Fruit fly (Drosophila melanogaster) whole organism: ENCODE results near the gene CG34150.

ENCODE experiments used
- CG8478 ChIP-seq: fragments of >200 bp; optimal IDR thresholded peaks from 2 replicates; lab custom pipeline; 2018; ENCODE audit warnings: inconsistent platforms
- Dll ChIP-seq: fragments of >200 bp; optimal IDR thresholded peaks from 2 replicates; lab custom pipeline; 2017
- EcR ChIP-seq, 2 experiments: fragments of >200 bp; optimal IDR thresholded peaks; 2 replicates each; lab custom pipeline; 2017; ENCODE audit warnings: missing biosample characterization in 2 of 2, missing genetic modification characterization in 2 of 2, missing genetic modification reagents in 2 of 2
- pan ChIP-seq: fragments of >200 bp; optimal IDR thresholded peaks from 2 replicates; lab custom pipeline; 2017
- psq ChIP-seq: fragments of >200 bp; optimal IDR thresholded peaks from 2 replicates; lab custom pipeline; 2017
- usp ChIP-seq: fragments of >200 bp; optimal IDR thresholded peaks from 2 replicates; lab custom pipeline; 2017; ENCODE audit warnings: missing biosample characterization, missing genetic modification characterization, mixed read lengths

The CG34150 gene

DNA sequence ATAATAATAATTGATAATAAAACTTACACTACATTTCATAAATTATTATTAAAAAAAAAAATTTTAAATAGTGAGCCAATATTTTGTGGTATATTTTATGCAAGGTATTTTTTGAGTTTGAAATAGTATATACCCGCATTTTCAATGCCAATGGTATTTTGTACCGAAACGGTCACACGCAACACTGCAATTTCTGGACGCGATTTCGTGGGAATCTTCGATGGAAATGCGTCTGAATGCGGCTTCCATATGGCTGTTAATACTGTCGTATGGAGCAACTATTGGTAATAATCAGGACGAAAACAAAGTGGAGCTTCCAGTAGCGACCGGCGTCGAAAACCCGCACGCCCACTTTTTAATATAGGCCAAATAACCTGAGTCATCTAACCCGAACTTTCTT lies 37.4 kb downstream of the CG34150 start, which contains the start of gene Nct:
Gene Nct (plus strand): TSS at position 173 of the 400 bp plus-strand sequence.
- TF ChIP-seq usp: no peak
- TF ChIP-seq CG8478: no peak
- no peak for TF ChIP-seq pan
- TF ChIP-seq Dll (lab: Kevin White, UChicago): no peak
- TF ChIP-seq EcR (GFP tag; optimal IDR thresholded peaks at IDR 0.05; lab: Kevin White, UChicago): no peak
- TF ChIP-seq psq: no peak

DNA sequence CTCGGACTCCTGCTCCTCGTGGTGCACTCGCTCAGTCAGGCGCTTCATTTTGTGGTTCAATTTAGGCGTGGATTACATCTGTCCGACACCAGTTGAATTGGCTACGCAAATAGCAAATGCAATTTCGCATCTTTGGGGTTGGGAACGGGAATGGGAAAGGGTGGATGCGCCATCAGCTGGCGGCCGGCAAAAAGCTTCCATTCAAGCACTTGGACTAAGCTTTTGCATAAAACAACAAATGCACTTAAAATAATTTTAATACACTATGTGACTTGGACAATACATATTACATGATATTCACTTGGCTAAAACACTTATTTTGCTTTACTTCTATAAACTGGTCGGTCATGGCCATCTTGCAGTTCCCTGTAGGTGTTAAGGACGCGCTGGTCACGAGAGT lies 42.1 kb downstream of the CG34150 start, which contains the start of gene HDAC11:
Gene HDAC11 (minus strand): TSS at position 101 of the 400 bp plus-strand sequence.
- TF ChIP-seq pan (no peak), usp (no peak), CG8478 (no peak), EcR (GFP tag; optimal IDR thresholded peaks at IDR 0.05; lab: Kevin White, UChicago) (no peak), psq (no peak)

DNA sequence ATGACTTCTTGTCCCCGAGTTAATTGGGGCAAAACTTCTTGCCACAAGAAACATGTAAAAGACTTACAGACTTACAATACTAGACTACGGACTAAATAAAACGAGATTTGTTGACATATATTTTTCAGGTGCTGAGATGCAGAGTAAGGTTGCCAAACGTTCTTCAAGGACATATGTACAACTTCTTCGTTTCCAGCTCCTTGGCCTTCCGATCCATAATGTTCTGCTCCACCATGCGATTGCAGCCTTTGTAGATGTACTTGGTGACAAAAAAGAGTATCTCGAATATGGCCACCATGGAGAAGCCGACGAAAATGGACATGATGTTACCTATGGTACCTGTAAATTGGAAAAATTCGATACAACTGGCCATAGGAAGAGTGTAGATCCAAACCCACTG lies 43.4 kb downstream of the CG34150 start, which contains the start of gene CAH4:
Gene CAH4 (minus strand): TSS at position 101 of the 400 bp plus-strand sequence.
- no peak for TF ChIP-seq EcR (GFP tag; optimal IDR thresholded peaks at IDR 0.05; lab: Kevin White, UChicago)

dm6 chr3R:24859701-24860100 lies 45.6 kb downstream of the CG34150 start, which contains the start of gene ppk22:
Gene ppk22, minus strand, starts transcription at chr3R:24859801.
- TF ChIP-seq usp: no peak
- TF ChIP-seq Dll (lab: Kevin White, UChicago): no peak
- no peak for TF ChIP-seq EcR (GFP tag; optimal IDR thresholded peaks at IDR 0.05; lab: Kevin White, UChicago)
- no peak for TF ChIP-seq pan
- TF ChIP-seq psq: no peak
- TF ChIP-seq CG8478: no peak

DNA sequence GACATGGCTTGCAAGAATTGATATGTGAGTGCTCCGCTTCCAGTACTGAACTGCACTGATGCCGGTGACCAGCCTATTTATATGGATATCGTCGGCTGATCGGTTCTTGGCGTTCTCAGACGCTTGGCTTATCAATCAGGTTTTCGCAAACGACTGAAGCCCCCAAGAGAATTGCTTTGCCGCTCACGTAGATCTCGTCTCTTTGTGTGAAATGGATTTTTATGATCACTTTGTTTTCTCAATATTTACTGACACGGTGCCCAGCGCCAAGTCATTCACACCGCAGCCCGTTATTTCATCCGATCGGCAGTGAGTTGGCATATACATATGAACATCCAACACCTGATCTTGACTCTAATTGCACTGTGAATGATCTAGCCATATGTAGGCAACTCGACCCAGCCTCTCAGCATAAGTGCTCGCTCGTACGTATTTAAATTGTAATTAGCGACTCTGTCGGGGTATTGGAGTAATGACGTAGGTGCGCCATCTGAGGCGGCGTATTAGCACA lies 46.3 kb downstream of the CG34150 start, which contains the start of gene CG13639:
Gene CG13639 (minus strand): TSS at position 51 of the 511 bp plus-strand sequence.
- TF ChIP-seq CG8478 (no peak), EcR (GFP tag; optimal IDR thresholded peaks at IDR 0.05; lab: Kevin White, UChicago) (no peak), psq (no peak), Dll (lab: Kevin White, UChicago) (no peak), pan (no peak), usp (no peak)

DNA sequence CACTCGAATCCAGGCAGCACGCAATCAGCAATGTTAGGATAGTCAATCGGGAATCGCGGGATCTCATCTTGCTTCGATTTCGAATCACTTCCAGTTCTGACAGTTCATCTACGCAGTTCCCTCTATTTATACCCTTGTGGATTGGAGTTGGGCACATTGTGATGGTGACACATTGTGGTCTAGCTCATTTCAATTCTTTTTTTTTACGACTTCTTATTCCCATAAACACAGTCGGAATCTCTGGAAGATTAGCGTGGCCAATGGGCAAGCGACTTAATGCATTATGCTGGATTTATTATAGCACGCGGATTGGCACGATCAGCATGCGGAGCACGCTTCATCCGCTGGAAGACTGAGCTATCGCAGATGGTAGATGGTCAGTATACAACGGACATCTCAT lies 48.0 kb downstream of the CG34150 start, which contains the start of gene CG13640:
Gene CG13640 (minus strand): TSS at position 101 of the 400 bp plus-strand sequence.
- TF ChIP-seq EcR (GFP tag; optimal IDR thresholded peaks at IDR 0.05; lab: Kevin White, UChicago) (no peak), CG8478 (no peak), pan (no peak), Dll (lab: Kevin White, UChicago) (no peak), usp (no peak), psq (no peak)

dm6 chr3R:24862574-24863089 lies 48.6 kb downstream of the CG34150 start, which contains the start of gene CG7016:
Gene CG7016, plus strand, starts transcription at chr3R:24862931.
- no peak for TF ChIP-seq psq
- TF ChIP-seq pan: no peak
- TF ChIP-seq CG8478: no peak
- TF ChIP-seq usp: no peak
- TF ChIP-seq Dll (lab: Kevin White, UChicago): no peak
- no peak for TF ChIP-seq EcR (GFP tag; optimal IDR thresholded peaks at IDR 0.05; lab: Kevin White, UChicago)

DNA sequence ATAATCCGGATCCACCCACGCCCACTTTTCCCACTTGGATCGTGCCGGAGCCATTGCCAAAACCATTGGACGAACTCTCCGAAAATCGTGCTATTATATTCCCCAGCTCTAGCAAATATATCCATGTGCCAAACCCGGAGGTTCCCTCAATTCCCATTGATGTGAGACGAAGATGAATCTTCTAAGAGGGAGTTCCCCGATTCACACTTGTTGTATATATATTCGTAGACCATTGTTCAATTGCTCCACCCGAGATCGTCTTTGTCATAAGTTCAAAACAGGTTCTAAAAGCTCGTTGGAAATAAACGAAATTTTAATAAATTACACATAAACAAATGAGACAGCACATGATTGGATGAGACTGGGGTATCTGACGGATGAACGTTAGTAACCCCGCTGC lies 49.8 kb downstream of the CG34150 start:
- TF ChIP-seq EcR (GFP tag; optimal IDR thresholded peaks at IDR 0.05; lab: Kevin White, UChicago) (no peak), pan (no peak), psq (no peak), CG8478 (no peak), Dll (lab: Kevin White, UChicago) (no peak), usp (no peak)
